Fruit fly (Drosophila melanogaster) whole organism, pupa: ENCODE results near the gene CG14086.

Experiments used
- CG10348 ChIP-seq: fragments of 200-800 bp; sonication (Bioruptor generic); IDR thresholded peaks from 2 replicates; pipeline ENCODE4 v1.3.6; 2022; ENCODE audit warnings: missing biosample characterization, missing genetic modification characterization
- CG34367 ChIP-seq: fragments of 200-800 bp; sonication (Bioruptor generic); optimal IDR thresholded peaks from 2 replicates; lab custom pipeline; 2018; ENCODE audit warnings: missing biosample characterization, mild to moderate bottlenecking, missing genetic modification characterization
- CG9948 ChIP-seq: fragments of 200-800 bp; sonication (Bioruptor generic); optimal IDR thresholded peaks from 2 replicates; lab custom pipeline; 2018; ENCODE audit warnings: missing biosample characterization, mild to moderate bottlenecking, missing genetic modification characterization, moderate library complexity
- EcR ChIP-seq: fragments of 200-800 bp; sonication (Bioruptor generic); optimal IDR thresholded peaks from 3 replicates; lab custom pipeline; 2019; ENCODE audit warnings: missing biosample characterization, missing genetic modification characterization, mild to moderate bottlenecking, moderate library complexity, missing genetic modification reagents
- fd96Ca ChIP-seq: fragments of 200-800 bp; sonication (Bioruptor generic); IDR thresholded peaks from 3 replicates; pipeline ENCODE4 v1.3.6; 2022; ENCODE audit warnings: missing biosample characterization, missing genetic modification characterization
- gl ChIP-seq: fragments of 200-800 bp; sonication (Bioruptor generic); optimal IDR thresholded peaks from 2 replicates; lab custom pipeline; 2018; ENCODE audit warnings: missing biosample characterization, mild to moderate bottlenecking, missing genetic modification characterization

DNA sequence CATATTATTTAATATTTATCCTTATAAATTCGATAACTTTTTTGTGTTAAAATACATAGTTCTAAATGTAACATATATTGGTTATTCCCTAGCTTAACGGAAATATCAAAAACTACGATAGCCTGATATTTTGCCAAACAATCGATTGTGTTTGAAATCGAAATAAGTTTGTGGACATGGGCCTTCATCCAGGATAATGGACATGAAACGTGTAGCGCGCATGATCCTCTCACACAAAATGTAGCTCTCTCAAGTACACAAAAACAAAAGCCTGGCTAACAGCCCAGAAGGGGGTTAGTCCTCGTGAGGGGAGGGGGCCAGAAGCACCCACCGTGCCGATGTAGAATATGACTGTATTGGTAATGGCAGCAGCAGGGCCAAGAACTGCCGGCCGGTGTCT is 37.8 kb upstream of the CG14086 start:
- TF ChIP-seq CG9948 (tag; lab: Kevin White, UChicago) = no peak
- no peak for TF ChIP-seq fd96Ca
- no peak for TF ChIP-seq EcR (GFP tag; lab: Kevin White, UChicago)
- no peak for TF ChIP-seq CG10348 (GFP tag; lab: Robert Waterston, UW)
- TF ChIP-seq CG34367 (tag; lab: Kevin White, UChicago) = no peak
- no peak for TF ChIP-seq gl
